Worm (Caenorhabditis elegans) whole organism, early embryonic: ENCODE measurements around the gene ins-6.
"Not testable (repeated sequence)": the region's sequence is repeated elsewhere in the genome, so short reads cannot be mapped to it uniquely, and the experiment has no call there.

Source experiments
- B0310.2 ChIP-seq: sonication (generic microtip); optimal IDR thresholded peaks from 2 replicates; lab custom pipeline; 2016; ENCODE audit warnings: mild to moderate bottlenecking, missing genetic modification characterization, missing compliant biosample characterization
- F13C5.2 ChIP-seq: sonication (generic microtip); optimal IDR thresholded peaks from 2 replicates; lab custom pipeline; 2017; ENCODE audit warnings: mild to moderate bottlenecking, missing genetic modification characterization, inconsistent platforms, missing compliant biosample characterization
- aly-1 ChIP-seq: sonication (generic microtip); optimal IDR thresholded peaks from 2 replicates; lab custom pipeline; 2016; ENCODE audit warnings: missing genetic modification characterization, missing compliant biosample characterization
- ama-1 ChIP-seq: fragments of 150-350 bp; optimal IDR thresholded peaks from 2 replicates; lab custom pipeline; 2014
- ceh-13 ChIP-seq: fragments of 200-800 bp; sonication (Bioruptor generic); optimal IDR thresholded peaks from 2 replicates; lab custom pipeline; 2018; ENCODE audit warnings: mild to moderate bottlenecking, missing genetic modification characterization, missing compliant biosample characterization
- ceh-36 ChIP-seq: sonication (generic microtip); optimal IDR thresholded peaks from 2 replicates; lab custom pipeline; 2016; ENCODE audit warnings: missing genetic modification characterization, inconsistent platforms, missing compliant biosample characterization
- ets-7 ChIP-seq: sonication (generic microtip); optimal IDR thresholded peaks from 2 replicates; lab custom pipeline; 2016; ENCODE audit warnings: missing genotype, missing genetic modification characterization, missing compliant biosample characterization
- flt-1 ChIP-seq: fragments of 200-800 bp; sonication (Bioruptor generic); IDR thresholded peaks from 2 replicates; pipeline ENCODE4 v1.3.6; 2022; ENCODE audit warnings: missing genetic modification characterization, missing compliant biosample characterization
- hmbx-1 ChIP-seq: sonication (generic microtip); optimal IDR thresholded peaks from 2 replicates; lab custom pipeline; 2016; ENCODE audit warnings: mild to moderate bottlenecking, missing genetic modification characterization, missing compliant biosample characterization
- hmg-4 ChIP-seq: fragments of 200-800 bp; sonication (Bioruptor generic); optimal IDR thresholded peaks from 2 replicates; lab custom pipeline; 2018; ENCODE audit warnings: mild to moderate bottlenecking, missing genetic modification characterization, missing compliant biosample characterization
- hnd-1 ChIP-seq: sonication (generic microtip); optimal IDR thresholded peaks from 2 replicates; lab custom pipeline; 2016; ENCODE audit warnings: missing genetic modification characterization, missing compliant biosample characterization
- pes-1 ChIP-seq: fragments of 200-800 bp; sonication (Bioruptor generic); IDR thresholded peaks from 2 replicates; pipeline ENCODE4 v1.3.6; 2022; ENCODE audit warnings: missing genetic modification reagents, missing genetic modification characterization, missing compliant biosample characterization
- scrt-1 ChIP-seq: fragments of 200-800 bp; sonication (Bioruptor generic); IDR thresholded peaks from 2 replicates; pipeline ENCODE4 v1.3.6; 2022; ENCODE audit warnings: missing genetic modification characterization, missing compliant biosample characterization
- sea-1 ChIP-seq: fragments of 200-800 bp; sonication (Bioruptor generic); conservative IDR thresholded peaks from 2 replicates; pipeline ENCODE4 v1.3.6; 2022; ENCODE audit warnings: missing genetic modification characterization, missing compliant biosample characterization
- tbx-11 ChIP-seq: fragments of 200-800 bp; sonication (Bioruptor generic); IDR thresholded peaks from 2 replicates; pipeline ENCODE4 v1.3.6; 2022; ENCODE audit warnings: missing genetic modification characterization, missing compliant biosample characterization
- tbx-37 ChIP-seq: fragments of 200-800 bp; sonication (Bioruptor generic); conservative IDR thresholded peaks from 2 replicates; pipeline ENCODE4 v1.3.6; 2022; ENCODE audit warnings: missing genetic modification reagents, missing genetic modification characterization, missing compliant biosample characterization
- tra-4 ChIP-seq: sonication (generic microtip); optimal IDR thresholded peaks from 2 replicates; lab custom pipeline; 2017; ENCODE audit warnings: missing genetic modification characterization, missing compliant biosample characterization

Gene ins-6

ce11 chrII:5996066-5996465 lies 4.2 kb upstream of the ins-6 start, which contains the start of gene ins-4:
Gene ins-4, plus strand, starts transcription at chrII:5996366.
- no peak for TF ChIP-seq tbx-37
- no peak for TF ChIP-seq pes-1 (GFP tag; lab: Robert Waterston, UW)
- no peak for TF ChIP-seq scrt-1 (GFP tag; lab: Robert Waterston, UW)
- no peak for TF ChIP-seq sea-1
- no peak for TF ChIP-seq hmg-4
- no peak for TF ChIP-seq hnd-1 (tag; lab: Kevin White, UChicago)
- TF ChIP-seq flt-1, result no peak
- no peak for TF ChIP-seq tbx-11 (GFP tag; lab: Robert Waterston, UW)
- TF ChIP-seq B0310.2, result no peak
- no peak for TF ChIP-seq ets-7 (tag; lab: Kevin White, UChicago)
- TF ChIP-seq F13C5.2 (tag; lab: Kevin White, UChicago), result no peak

ce11 chrII:5997257-5997656 lies 3.0 kb upstream of the ins-6 start, which contains the start of gene ins-5:
Gene ins-5, plus strand, starts transcription at chrII:5997557.
- no peak for TF ChIP-seq tbx-37

- TF ChIP-seq tbx-37, result no peak
Observed at ce11 chrII:6001004-6001403, 768 bp downstream of the ins-6 start.

DNA sequence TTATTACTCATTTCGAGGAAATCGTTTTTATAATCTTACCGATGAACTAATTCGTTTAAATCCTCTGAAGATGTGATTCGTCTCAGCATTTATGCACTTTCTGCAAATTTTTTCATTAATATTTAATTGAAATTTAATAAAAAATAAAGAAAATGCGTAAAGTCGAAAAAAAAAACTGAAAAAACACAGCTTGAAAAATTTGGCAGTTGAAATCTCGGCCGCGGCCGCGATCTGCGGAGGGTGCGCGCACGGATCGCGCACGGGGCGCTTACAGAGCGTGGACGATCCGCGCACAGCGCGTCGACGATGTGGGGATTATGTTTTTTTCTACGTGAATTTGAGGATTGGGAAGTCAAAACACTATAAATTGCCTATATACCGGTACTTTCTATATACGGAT lies 8.7 kb downstream of the ins-6 start, which contains the start of gene ZK84.4:
TSS of gene ZK84.4 (minus strand) at position 101 of the 400 bp plus-strand sequence.
- TF ChIP-seq flt-1; hnd-1 (tag; lab: Kevin White, UChicago); tra-4 (tag; lab: Kevin White, UChicago): not testable (repeated sequence)

DNA sequence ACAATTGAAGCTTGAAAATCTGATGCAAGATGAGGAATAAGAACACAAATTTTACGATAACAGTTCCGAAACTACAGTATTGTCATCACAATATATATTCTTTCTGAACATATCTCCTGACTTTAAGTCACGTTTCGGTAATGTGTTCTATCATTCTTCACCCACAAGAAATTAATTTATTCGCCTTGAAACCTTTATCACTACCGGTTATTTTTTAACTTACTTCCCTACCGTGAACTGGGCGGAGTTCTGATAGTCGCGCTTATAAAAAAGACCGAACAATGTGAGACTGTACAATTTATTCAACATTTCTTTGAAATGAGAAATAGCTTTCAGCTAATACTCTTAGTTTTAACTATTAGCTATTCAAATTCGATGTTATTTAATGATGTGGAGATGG lies 10.3 kb downstream of the ins-6 start, which contains the start of gene ins-20:
TSS of gene ins-20 (plus strand) at position 301 of the 400 bp plus-strand sequence.
- TF ChIP-seq ceh-36 (tag; lab: Kevin White, UChicago), result no peak
- no peak for TF ChIP-seq tbx-37
- TF ChIP-seq ceh-13 (GFP tag; lab: Kevin White, UChicago), result no peak
- TF ChIP-seq sea-1, result no peak
- TF ChIP-seq aly-1 (tag; lab: Kevin White, UChicago), result no peak
- TF ChIP-seq tbx-11 (GFP tag; lab: Robert Waterston, UW), result no peak
- TF ChIP-seq tra-4 (tag; lab: Kevin White, UChicago), result no peak
- TF ChIP-seq hmg-4, result no peak
- TF ChIP-seq ama-1 (lab: Kevin White, UChicago), result no peak
- no peak for TF ChIP-seq scrt-1 (GFP tag; lab: Robert Waterston, UW)

DNA sequence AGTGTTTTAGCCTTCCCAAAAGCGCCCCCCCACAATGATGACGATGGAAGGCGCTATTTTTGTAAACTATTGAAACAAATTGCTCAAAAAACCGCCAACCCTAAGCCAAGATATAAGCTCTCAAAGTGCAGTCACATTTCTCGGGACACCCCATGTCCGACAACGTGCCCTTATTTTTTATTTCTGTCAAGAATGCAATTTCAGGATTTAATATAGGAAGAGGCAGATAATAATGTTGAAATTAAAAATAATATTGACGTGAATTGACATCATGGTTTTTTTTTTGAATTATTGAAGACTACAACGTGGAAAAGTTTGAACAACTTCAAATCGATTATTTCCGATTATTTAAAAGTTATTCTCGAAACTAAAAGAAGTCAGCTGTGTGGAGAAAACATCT lies 13.8 kb downstream of the ins-6 start, which contains the start of gene ZK84.2:
TSS of gene ZK84.2 (plus strand) at position 301 of the 400 bp plus-strand sequence.
- TF ChIP-seq F13C5.2 (tag; lab: Kevin White, UChicago); hmg-4; ceh-13 (GFP tag; lab: Kevin White, UChicago): not testable (repeated sequence)

DNA sequence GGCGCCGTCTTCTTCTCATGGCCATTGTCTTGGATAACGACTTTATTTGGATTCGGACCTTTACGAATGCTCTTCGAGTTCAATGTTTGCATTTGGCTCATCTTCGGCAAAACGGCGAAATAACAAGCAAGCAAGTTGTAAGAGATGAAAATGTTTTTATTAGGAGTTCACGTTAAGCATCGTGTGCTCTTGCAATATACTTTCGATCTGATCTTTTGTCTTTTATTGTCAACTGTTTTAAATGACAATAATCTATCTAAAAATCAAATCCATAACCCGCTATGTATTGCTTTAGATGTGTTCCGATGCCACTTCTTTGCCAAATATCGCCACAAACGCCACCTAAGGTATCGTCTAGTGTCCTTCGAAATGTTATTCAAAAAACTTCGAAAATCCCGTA lies 16.2 kb downstream of the ins-6 start, which contains the start of gene ZK84.5:
TSS of gene ZK84.5 (minus strand) at position 101 of the 400 bp plus-strand sequence.
- no peak for TF ChIP-seq hmbx-1 (tag; lab: Kevin White, UChicago)
- TF ChIP-seq tbx-11 (GFP tag; lab: Robert Waterston, UW), result no peak
- no peak for TF ChIP-seq sea-1
- no peak for TF ChIP-seq ceh-13 (GFP tag; lab: Kevin White, UChicago)
- TF ChIP-seq pes-1 (GFP tag; lab: Robert Waterston, UW), result no peak
- TF ChIP-seq hmg-4, result no peak
- TF ChIP-seq F13C5.2 (tag; lab: Kevin White, UChicago), result no peak
- no peak for TF ChIP-seq flt-1
- TF ChIP-seq ama-1 (lab: Kevin White, UChicago), result no peak
- no peak for TF ChIP-seq ceh-36 (tag; lab: Kevin White, UChicago)
- no peak for TF ChIP-seq B0310.2
- TF ChIP-seq hnd-1 (tag; lab: Kevin White, UChicago), result no peak
- TF ChIP-seq aly-1 (tag; lab: Kevin White, UChicago), result no peak
- no peak for TF ChIP-seq scrt-1 (GFP tag; lab: Robert Waterston, UW)

DNA sequence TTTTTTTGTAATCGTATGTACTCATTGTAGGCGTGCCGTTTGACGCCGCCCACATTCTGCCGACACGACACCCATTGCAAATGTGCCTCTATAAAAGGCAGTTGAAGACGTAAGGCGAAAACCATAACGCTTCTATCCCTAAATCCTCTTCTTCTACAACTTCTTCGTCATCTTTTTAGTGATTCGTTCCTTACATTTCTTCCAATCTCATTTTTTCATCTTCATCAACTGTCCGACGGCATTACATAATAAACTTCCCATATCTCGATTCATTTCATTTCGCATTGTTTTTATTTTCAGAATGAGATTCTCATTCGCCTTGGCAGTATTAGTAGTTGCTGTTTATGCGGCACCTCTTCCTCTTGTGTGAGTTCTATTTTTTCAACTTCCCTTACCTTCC lies 20.1 kb downstream of the ins-6 start, which contains the start of gene ZK84.1:
TSS of gene ZK84.1 (plus strand) at position 301 of the 400 bp plus-strand sequence.
- no peak for TF ChIP-seq ama-1 (lab: Kevin White, UChicago)
- TF ChIP-seq B0310.2, result no peak
- TF ChIP-seq sea-1, result no peak
- no peak for TF ChIP-seq flt-1
- TF ChIP-seq scrt-1 (GFP tag; lab: Robert Waterston, UW), result no peak
- TF ChIP-seq tra-4 (tag; lab: Kevin White, UChicago), result no peak
- TF ChIP-seq tbx-11 (GFP tag; lab: Robert Waterston, UW), result no peak
- no peak for TF ChIP-seq hmg-4
- no peak for TF ChIP-seq pes-1 (GFP tag; lab: Robert Waterston, UW)
- no peak for TF ChIP-seq ets-7 (tag; lab: Kevin White, UChicago)
- no peak for TF ChIP-seq ceh-36 (tag; lab: Kevin White, UChicago)
- TF ChIP-seq aly-1 (tag; lab: Kevin White, UChicago), result no peak
- no peak for TF ChIP-seq hnd-1 (tag; lab: Kevin White, UChicago)
- no peak for TF ChIP-seq tbx-37
- no peak for TF ChIP-seq F13C5.2 (tag; lab: Kevin White, UChicago)
- TF ChIP-seq ceh-13 (GFP tag; lab: Kevin White, UChicago), result no peak
- TF ChIP-seq hmbx-1 (tag; lab: Kevin White, UChicago), result no peak

DNA sequence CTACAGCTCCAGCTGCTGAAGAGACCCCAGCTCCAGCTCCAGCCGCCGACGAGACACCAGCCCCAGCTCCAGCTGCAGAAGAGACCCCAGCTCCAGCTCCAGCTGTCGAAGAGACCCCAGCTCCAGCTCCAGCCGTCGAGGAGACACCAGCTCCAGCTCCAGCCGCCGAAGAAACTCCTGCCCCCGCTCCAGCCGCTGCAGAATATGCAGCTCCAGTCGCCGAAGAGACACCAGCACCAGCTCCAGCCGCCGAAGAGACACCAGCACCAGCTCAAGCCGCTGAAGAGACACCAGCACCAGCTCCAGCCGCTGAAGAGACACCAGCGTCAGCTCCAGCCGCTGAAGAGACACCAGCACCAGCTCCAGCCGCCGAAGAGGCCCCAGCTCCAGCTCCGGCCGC lies 22.4 kb downstream of the ins-6 start:
- no peak for TF ChIP-seq ceh-13 (GFP tag; lab: Kevin White, UChicago)
- TF ChIP-seq sea-1, result no peak
- TF ChIP-seq aly-1 (tag; lab: Kevin White, UChicago), result peak; percentile 37
- no peak for TF ChIP-seq hnd-1 (tag; lab: Kevin White, UChicago)
- no peak for TF ChIP-seq tbx-37
- no peak for TF ChIP-seq tbx-11 (GFP tag; lab: Robert Waterston, UW)
- TF ChIP-seq hmbx-1 (tag; lab: Kevin White, UChicago), result no peak
